Fruit fly (Drosophila melanogaster): Measurements from ENCODE around the gene pelo.

DNA sequence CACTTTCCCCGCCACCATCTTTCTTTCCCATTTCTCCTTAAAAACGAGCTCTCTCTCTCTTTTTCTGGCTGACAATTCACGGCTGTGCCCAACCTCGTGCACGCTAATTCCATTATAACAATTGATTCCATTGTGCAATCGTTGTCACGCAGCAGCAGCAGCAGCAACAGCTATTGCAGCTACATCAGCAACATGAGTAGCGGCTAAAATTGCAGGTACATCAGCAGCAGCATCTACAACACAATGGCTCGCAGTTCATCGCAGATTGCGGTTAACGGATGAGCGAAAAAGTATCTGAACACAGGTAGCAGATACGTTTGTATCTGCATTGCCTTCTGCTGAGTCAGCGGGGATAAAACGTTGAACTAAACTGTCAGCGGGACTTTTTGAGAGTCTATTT lies 4.7 kb downstream of the pelo start:
- TF ChIP-seq Ets96B (tag; optimal IDR thresholded peaks at IDR 0.05): no peak
- TF ChIP-seq Eip93F (GFP tag; optimal IDR thresholded peaks at IDR 0.05): no peak
- TF ChIP-seq CG9139 (GFP tag; optimal IDR thresholded peaks at IDR 0.05): no peak
- TF ChIP-seq fd85E (GFP tag; optimal IDR thresholded peaks at IDR 0.05): no peak
- no peak for TF ChIP-seq Gug (GFP tag; IDR thresholded peaks at IDR 0.05)
- TF ChIP-seq ss (GFP tag; optimal IDR thresholded peaks at IDR 0.05): no peak
